Worm (Caenorhabditis elegans) whole organism, young adult: ENCODE data around the gene R166.3.

Experiments
- B0035.1 ChIP-seq: sonication (generic microtip); optimal IDR thresholded peaks from 2 replicates; lab custom pipeline; 2016; ENCODE audit warnings: missing genetic modification characterization, mild to moderate bottlenecking, missing compliant biosample characterization, missing genotype, missing genetic modification reagents
- F33H1.4 ChIP-seq: fragments of 200-800 bp; sonication (Bioruptor generic); IDR thresholded peaks from 2 replicates; pipeline ENCODE4 v1.3.6; 2022; ENCODE audit warnings: missing genetic modification reagents, missing genetic modification characterization, missing compliant biosample characterization
- F55B11.4 ChIP-seq: sonication (generic microtip); optimal IDR thresholded peaks from 2 replicates; lab custom pipeline; 2016; ENCODE audit warnings: missing compliant biosample characterization, missing genetic modification characterization, borderline replicate concordance; ENCODE audit not compliant: insufficient read depth
- Y53G8AR.9 ChIP-seq: fragments of 200-800 bp; sonication (Bioruptor generic); conservative IDR thresholded peaks from 2 replicates; pipeline ENCODE4 v1.3.6; 2022; ENCODE audit warnings: missing genetic modification reagents, missing genetic modification characterization, missing compliant biosample characterization
- Y67H2A.10 ChIP-seq: fragments of 200-800 bp; sonication (Bioruptor generic); conservative IDR thresholded peaks from 2 replicates; pipeline ENCODE4 v1.3.6; 2022; ENCODE audit warnings: missing genetic modification reagents, missing genetic modification characterization, missing compliant biosample characterization
- Y95B8A.8 ChIP-seq: fragments of 200-800 bp; sonication (Bioruptor generic); IDR thresholded peaks from 2 replicates; pipeline ENCODE4 v1.3.6; 2022; ENCODE audit warnings: missing genetic modification reagents, missing genetic modification characterization, missing compliant biosample characterization
- ZK185.1 ChIP-seq: sonication (generic microtip); optimal IDR thresholded peaks from 2 replicates; lab custom pipeline; 2016; ENCODE audit warnings: mild to moderate bottlenecking, missing genetic modification characterization, missing compliant biosample characterization; ENCODE audit not compliant: poor library complexity, severe bottlenecking
- ama-1 ChIP-seq, 3 experiments: fragments of 150-350 bp in 1 of 3; sonication (generic microtip) in 2 of 3; optimal IDR thresholded peaks; 2 replicates each; lab custom pipeline; 2014 to 2018; ENCODE audit warnings: missing biosample characterization in 2 of 3, missing genetic modification characterization in 2 of 3, missing genetic modification reagents in 2 of 3
- aptf-3 ChIP-seq: fragments of 200-800 bp; sonication (Bioruptor generic); IDR thresholded peaks from 2 replicates; pipeline ENCODE4 v1.3.6; 2022; ENCODE audit warnings: missing genetic modification characterization, missing compliant biosample characterization
- athp-1 ChIP-seq: sonication (generic microtip); optimal IDR thresholded peaks from 2 replicates; lab custom pipeline; 2017; ENCODE audit warnings: mild to moderate bottlenecking, missing genetic modification characterization, missing compliant biosample characterization
- attf-3 ChIP-seq: fragments of 200-800 bp; sonication (Bioruptor generic); conservative IDR thresholded peaks from 2 replicates; pipeline ENCODE4 v1.3.6; 2022; ENCODE audit warnings: missing genetic modification reagents, missing genetic modification characterization, missing compliant biosample characterization
- attf-5 ChIP-seq: fragments of 200-800 bp; sonication (Bioruptor generic); optimal IDR thresholded peaks from 2 replicates; lab custom pipeline; 2018; ENCODE audit warnings: mild to moderate bottlenecking, missing genetic modification characterization, missing compliant biosample characterization
- cebp-2 ChIP-seq: fragments of 200-800 bp; sonication (Bioruptor generic); IDR thresholded peaks from 2 replicates; pipeline ENCODE4 v1.3.6; 2022; ENCODE audit warnings: missing genetic modification characterization, missing compliant biosample characterization
- ceh-100 ChIP-seq: fragments of 200-800 bp; sonication (Bioruptor generic); IDR thresholded peaks from 2 replicates; pipeline ENCODE4 v1.3.6; 2022; ENCODE audit warnings: missing genetic modification reagents, missing genetic modification characterization, missing compliant biosample characterization
- ceh-27 ChIP-seq: fragments of 200-800 bp; sonication (Bioruptor generic); optimal IDR thresholded peaks from 2 replicates; lab custom pipeline; 2018; ENCODE audit warnings: mild to moderate bottlenecking, missing genetic modification characterization, moderate library complexity, missing compliant biosample characterization
- ceh-58 ChIP-seq: fragments of 200-800 bp; sonication (Bioruptor generic); IDR thresholded peaks from 2 replicates; pipeline ENCODE4 v1.3.6; 2022; ENCODE audit warnings: missing genetic modification characterization, missing compliant biosample characterization
- chd-7 ChIP-seq: sonication (generic microtip); optimal IDR thresholded peaks from 2 replicates; lab custom pipeline; 2016; ENCODE audit warnings: mild to moderate bottlenecking, missing genetic modification characterization, moderate library complexity, missing compliant biosample characterization
- dox-1 ChIP-seq: fragments of 200-800 bp; sonication (Bioruptor generic); IDR thresholded peaks from 2 replicates; pipeline ENCODE4 v1.3.6; 2022; ENCODE audit warnings: missing genetic modification reagents, missing genetic modification characterization, missing compliant biosample characterization
- egl-18 ChIP-seq: fragments of 200-800 bp; sonication (Bioruptor generic); IDR thresholded peaks from 2 replicates; pipeline ENCODE4 v1.3.6; 2022; ENCODE audit warnings: missing genetic modification reagents, missing genetic modification characterization, missing compliant biosample characterization
- ekl-4 ChIP-seq: fragments of 200-800 bp; sonication (Bioruptor generic); IDR thresholded peaks from 2 replicates; pipeline ENCODE4 v1.3.6; 2022; ENCODE audit warnings: missing genetic modification reagents, missing genetic modification characterization, missing compliant biosample characterization
- fkh-3 ChIP-seq: sonication (generic microtip); optimal IDR thresholded peaks from 2 replicates; lab custom pipeline; 2016; ENCODE audit warnings: mild to moderate bottlenecking, missing genetic modification characterization, missing compliant biosample characterization
- gei-17 ChIP-seq: fragments of 200-800 bp; sonication (Bioruptor generic); optimal IDR thresholded peaks from 2 replicates; lab custom pipeline; 2018; ENCODE audit warnings: mild to moderate bottlenecking, missing genetic modification characterization, missing compliant biosample characterization
- hmg-1.2 ChIP-seq: fragments of 200-800 bp; sonication (Bioruptor generic); IDR thresholded peaks from 2 replicates; pipeline ENCODE4 v1.3.6; 2022; ENCODE audit warnings: missing genetic modification reagents, missing genetic modification characterization, missing compliant biosample characterization
- hrde-1 ChIP-seq: sonication (generic microtip); optimal IDR thresholded peaks from 2 replicates; lab custom pipeline; 2016; ENCODE audit warnings: missing genetic modification characterization, mild to moderate bottlenecking, missing compliant biosample characterization, moderate library complexity, missing genotype, missing genetic modification reagents, borderline replicate concordance
- hsf-1 ChIP-seq: fragments of 200-800 bp; sonication (Bioruptor generic); IDR thresholded peaks from 2 replicates; pipeline ENCODE4 v1.3.6; 2022; ENCODE audit warnings: missing genetic modification reagents, missing genetic modification characterization, missing compliant biosample characterization
- lsy-27 ChIP-seq: sonication (generic microtip); optimal IDR thresholded peaks from 2 replicates; lab custom pipeline; 2017; ENCODE audit warnings: missing genetic modification characterization, mild to moderate bottlenecking, missing compliant biosample characterization, antibody characterized with exemption, missing genotype, borderline replicate concordance; ENCODE audit not compliant: insufficient read depth
- madf-8 ChIP-seq: fragments of 200-800 bp; sonication (Bioruptor generic); conservative IDR thresholded peaks from 2 replicates; pipeline ENCODE4 v1.3.6; 2022; ENCODE audit warnings: missing genetic modification reagents, missing genetic modification characterization, missing compliant biosample characterization
- nfyb-1 ChIP-seq: fragments of 200-800 bp; sonication (Bioruptor generic); IDR thresholded peaks from 2 replicates; pipeline ENCODE4 v1.3.6; 2022; ENCODE audit warnings: missing genetic modification reagents, missing genetic modification characterization, missing compliant biosample characterization
- nhr-90 ChIP-seq: sonication (generic microtip); optimal IDR thresholded peaks from 2 replicates; lab custom pipeline; 2016; ENCODE audit warnings: missing genotype, mild to moderate bottlenecking, missing genetic modification characterization, missing compliant biosample characterization
- pbrm-1 ChIP-seq: fragments of 200-800 bp; sonication (Bioruptor generic); IDR thresholded peaks from 2 replicates; pipeline ENCODE4 v1.3.6; 2022; ENCODE audit warnings: missing genetic modification reagents, missing genetic modification characterization, missing compliant biosample characterization
- pha-4 ChIP-seq: fragments of 150-350 bp; sonication (generic microtip); optimal IDR thresholded peaks from 2 replicates; lab custom pipeline; 2014; ENCODE audit warnings: missing biosample characterization, missing genetic modification reagents, missing genetic modification characterization
- rec-8 ChIP-seq, 2 experiments: sonication (generic microtip); optimal IDR thresholded peaks; 2 replicates each; lab custom pipeline; 2016; ENCODE audit warnings: mild to moderate bottlenecking in 2 of 2, missing genetic modification characterization in 2 of 2, missing genetic modification reagents in 2 of 2, missing genotype in 2 of 2, missing biosample characterization in 1 of 2, missing compliant biosample characterization in 1 of 2, moderate library complexity in 1 of 2
- repo-1 ChIP-seq: sonication (generic microtip); optimal IDR thresholded peaks from 2 replicates; lab custom pipeline; 2017; ENCODE audit warnings: mild to moderate bottlenecking, missing genetic modification characterization, missing compliant biosample characterization
- sea-2 ChIP-seq: fragments of 200-800 bp; sonication (Bioruptor generic); IDR thresholded peaks from 2 replicates; pipeline ENCODE4 v1.3.6; 2022; ENCODE audit warnings: missing genetic modification characterization, missing compliant biosample characterization
- snpc-1.3 ChIP-seq: sonication (generic microtip); optimal IDR thresholded peaks from 2 replicates; lab custom pipeline; 2017; ENCODE audit warnings: missing genetic modification characterization, mild to moderate bottlenecking, missing compliant biosample characterization, antibody characterized with exemption, moderate library complexity, missing genotype, missing genetic modification reagents; ENCODE audit not compliant: insufficient read depth
- snpc-3.4 ChIP-seq: sonication (generic microtip); optimal IDR thresholded peaks from 2 replicates; lab custom pipeline; 2017; ENCODE audit warnings: missing genetic modification characterization, mild to moderate bottlenecking, missing compliant biosample characterization, antibody characterized with exemption, moderate library complexity, missing genotype, missing genetic modification reagents
- somi-1 ChIP-seq: fragments of 200-800 bp; sonication (Bioruptor generic); optimal IDR thresholded peaks from 2 replicates; lab custom pipeline; 2018; ENCODE audit warnings: mild to moderate bottlenecking, missing genetic modification characterization, missing compliant biosample characterization
- tbx-9 ChIP-seq: sonication (generic microtip); optimal IDR thresholded peaks from 2 replicates; lab custom pipeline; 2016; ENCODE audit warnings: borderline replicate concordance, missing genetic modification characterization, inconsistent platforms, missing compliant biosample characterization
- xnd-1 ChIP-seq: sonication (generic microtip); optimal IDR thresholded peaks from 2 replicates; lab custom pipeline; 2016; ENCODE audit warnings: missing genotype, missing genetic modification reagents, missing genetic modification characterization, missing compliant biosample characterization
- zfh-2 ChIP-seq: fragments of 200-800 bp; sonication (Bioruptor generic); conservative IDR thresholded peaks from 2 replicates; pipeline ENCODE4 v1.3.6; 2022; ENCODE audit warnings: missing genetic modification reagents, missing genetic modification characterization, missing compliant biosample characterization
- zim-3 ChIP-seq: sonication (generic microtip); optimal IDR thresholded peaks from 2 replicates; lab custom pipeline; 2017; ENCODE audit warnings: mild to moderate bottlenecking, missing genetic modification characterization, moderate library complexity, missing compliant biosample characterization
- ztf-28 ChIP-seq: fragments of 200-800 bp; sonication (Bioruptor generic); IDR thresholded peaks from 2 replicates; pipeline ENCODE4 v1.3.6; 2022; ENCODE audit warnings: missing genetic modification reagents, missing genetic modification characterization, missing compliant biosample characterization

Gene R166.3

ce11 chrII:10545924-10546783 lies 7.0 kb upstream of the R166.3 start (continued):
- TF ChIP-seq ztf-28 (GFP tag; lab: Robert Waterston, UW) (no peak), ZK185.1 (tag; lab: Kevin White, UChicago) (no peak), attf-3 (0 out of 2 replicates have a peak, but pooled peaks have one; percentile 20), chd-7 (peak; percentile 17), snpc-1.3 (tag; lab: Kevin White, UChicago) (no peak), ceh-100 (GFP tag; lab: Robert Waterston, UW) (0 out of 2 replicates have a peak, but pooled peaks have one; percentile 8), ceh-58 (GFP tag; lab: Robert Waterston, UW) (no peak), egl-18 (GFP tag; lab: Robert Waterston, UW) (no peak), lsy-27 (tag; lab: Kevin White, UChicago) (no peak), fkh-3 (tag; lab: Kevin White, UChicago) (peak; percentile 55), pha-4 (tag; lab: Kevin White, UChicago) (no peak), ama-1 (optimal IDR thresholded peaks at IDR 0.05; lab: Kevin White, UChicago) (peak; percentile 74), ama-1 (GFP tag; optimal IDR thresholded peaks at IDR 0.05; lab: Kevin White, UChicago) (no peak), madf-8 (no peak), somi-1 (GFP tag; lab: Kevin White, UChicago) (no peak), zfh-2 (GFP tag; lab: Robert Waterston, UW) (peak; percentile 52), B0035.1 (tag; lab: Kevin White, UChicago) (no peak), aptf-3 (GFP tag; lab: Robert Waterston, UW) (peak; percentile 6; the same call in 1 of the 2 replicates), Y53G8AR.9 (GFP tag; lab: Robert Waterston, UW) (peak; percentile 32; the same call in 1 of the 2 replicates), dox-1 (GFP tag; lab: Robert Waterston, UW) (no peak), hrde-1 (tag; lab: Kevin White, UChicago) (no peak), nfyb-1 (GFP tag; lab: Robert Waterston, UW) (peak; percentile 73), F33H1.4 (GFP tag; lab: Robert Waterston, UW) (no peak), hmg-1.2 (GFP tag; lab: Robert Waterston, UW) (peak; percentile 18; the same call in 1 of the 2 replicates), snpc-3.4 (no peak), pbrm-1 (GFP tag; lab: Robert Waterston, UW) (peak; percentile 59; the same call in 1 of the 2 replicates), zim-3 (tag; lab: Kevin White, UChicago) (no peak), ceh-27 (GFP tag; lab: Kevin White, UChicago) (no peak), ekl-4 (GFP tag; lab: Robert Waterston, UW) (peak; percentile 27; the same call in 1 of the 2 replicates), attf-5 (GFP tag; lab: Kevin White, UChicago) (no peak), rec-8 (tag; optimal IDR thresholded peaks at IDR 0.05; lab: Kevin White, UChicago) (no peak), athp-1 (no peak), gei-17 (GFP tag; lab: Kevin White, UChicago) (no peak), tbx-9 (tag; lab: Kevin White, UChicago) (no peak), Y67H2A.10 (GFP tag; lab: Robert Waterston, UW) (no peak), cebp-2 (GFP tag; lab: Robert Waterston, UW) (0 out of 2 replicates have a peak, but pooled peaks have one; percentile 24), sea-2 (GFP tag; lab: Robert Waterston, UW) (no peak), Y95B8A.8 (GFP tag; lab: Robert Waterston, UW) (no peak), nhr-90 (tag; lab: Kevin White, UChicago) (peak; percentile 35), hsf-1 (GFP tag; lab: Robert Waterston, UW) (peak; percentile 85), F55B11.4 (tag; lab: Kevin White, UChicago) (no peak), xnd-1 (no peak), repo-1 (peak; percentile 73)
